Fruit fly (Drosophila melanogaster): ENCODE data around the gene Stat92E.

Gene Stat92E

dm6 chr3R:20565546-20565948 is 13.4 kb upstream of the Stat92E start:
- peak; percentile 2 for TF ChIP-seq Sox14 (GFP tag; optimal IDR thresholded peaks at IDR 0.05)
- TF ChIP-seq CG31627 (GFP tag; optimal IDR thresholded peaks at IDR 0.05) = no peak
- peak; percentile 27 for TF ChIP-seq dsx (GFP tag; optimal IDR thresholded peaks at IDR 0.05; ENCODE audit: poor library complexity, severe bottlenecking)
- no peak for TF ChIP-seq fd59A (GFP tag; optimal IDR thresholded peaks at IDR 0.05)
- peak; percentile 29 for TF ChIP-seq Eip93F (GFP tag; optimal IDR thresholded peaks at IDR 0.05)
- peak; percentile 20 for TF ChIP-seq CG6276 (GFP tag; optimal IDR thresholded peaks at IDR 0.05)
- no peak for TF ChIP-seq CG34406 (GFP tag; optimal IDR thresholded peaks at IDR 0.05)
- TF ChIP-seq lz (GFP tag; optimal IDR thresholded peaks at IDR 0.05) = no peak
- no peak for TF ChIP-seq CG7368 (GFP tag; optimal IDR thresholded peaks at IDR 0.05)
- TF ChIP-seq Ets96B (tag; optimal IDR thresholded peaks at IDR 0.05) = no peak
- TF ChIP-seq CG32006 (GFP tag; optimal IDR thresholded peaks at IDR 0.05) = peak; percentile 2
- peak; percentile 54 for TF ChIP-seq CG9139 (GFP tag; optimal IDR thresholded peaks at IDR 0.05)
- TF ChIP-seq fd85E (GFP tag; optimal IDR thresholded peaks at IDR 0.05) = no peak
- TF ChIP-seq svp (GFP tag) = peak; percentile 89
- TF ChIP-seq Hr38 (GFP tag; optimal IDR thresholded peaks at IDR 0.05) = no peak
- TF ChIP-seq fkh (GFP tag; optimal IDR thresholded peaks at IDR 0.05) = no peak
- peak; percentile 73 for TF ChIP-seq Eip78C (GFP tag)
- peak; percentile 81 for TF ChIP-seq CG6854 (GFP tag; optimal IDR thresholded peaks at IDR 0.05)
- peak; percentile 47; the same call in 1 of the 3 replicates for TF ChIP-seq CG6163 (GFP tag; IDR thresholded peaks at IDR 0.05)
- peak; percentile 39 for TF ChIP-seq Eip75B (GFP tag; optimal IDR thresholded peaks at IDR 0.05)
- TF ChIP-seq CG1621 (tag; optimal IDR thresholded peaks at IDR 0.05) = peak; percentile 47
- no peak for TF ChIP-seq CG4318 (GFP tag; optimal IDR thresholded peaks at IDR 0.05)
- TF ChIP-seq achi (GFP tag; optimal IDR thresholded peaks at IDR 0.05) = no peak
- peak; percentile 44; the same call in 1 of the 3 replicates for TF ChIP-seq CG8119 (GFP tag; IDR thresholded peaks at IDR 0.05)
- TF ChIP-seq Sox102F (GFP tag; optimal IDR thresholded peaks at IDR 0.05) = peak; percentile 37
- peak; percentile 49 for TF ChIP-seq vri (GFP tag; optimal IDR thresholded peaks at IDR 0.05)
- TF ChIP-seq Blimp-1 (GFP tag; optimal IDR thresholded peaks at IDR 0.05) = peak; percentile 97
- TF ChIP-seq ss (GFP tag; optimal IDR thresholded peaks at IDR 0.05) = peak; percentile 49 to 51
- no peak for TF ChIP-seq CG10669 (GFP tag; optimal IDR thresholded peaks at IDR 0.05)
- TF ChIP-seq CG16779 (tag; optimal IDR thresholded peaks at IDR 0.05) = peak; percentile 35
- TF ChIP-seq CG11294 (GFP tag; IDR thresholded peaks at IDR 0.05) = no peak
- no peak for TF ChIP-seq Hr39 (GFP tag; optimal IDR thresholded peaks at IDR 0.05)

- TF ChIP-seq CG3919 (GFP tag; optimal IDR thresholded peaks at IDR 0.05) = no peak
- peak; percentile 1 for TF ChIP-seq CG6276 (GFP tag; optimal IDR thresholded peaks at IDR 0.05)
- no peak for TF ChIP-seq achi (GFP tag; optimal IDR thresholded peaks at IDR 0.05)
- no peak for TF ChIP-seq svp (GFP tag)
- peak; percentile 33 for TF ChIP-seq dsx (GFP tag; optimal IDR thresholded peaks at IDR 0.05; ENCODE audit: poor library complexity, severe bottlenecking)
- TF ChIP-seq Eip78C (GFP tag) = peak; percentile 68
- peak; percentile 87 for TF ChIP-seq Blimp-1 (GFP tag; optimal IDR thresholded peaks at IDR 0.05)
- TF ChIP-seq ss (GFP tag; optimal IDR thresholded peaks at IDR 0.05) = peak; percentile 57 to 59
- TF ChIP-seq CG4318 (GFP tag; optimal IDR thresholded peaks at IDR 0.05) = no peak
- peak; percentile 64 for TF ChIP-seq vri (GFP tag; optimal IDR thresholded peaks at IDR 0.05)
- TF ChIP-seq CG6808 (GFP tag; optimal IDR thresholded peaks at IDR 0.05) = peak; percentile 42
- no peak for TF ChIP-seq Sox15 (GFP tag; optimal IDR thresholded peaks at IDR 0.05)
- TF ChIP-seq net (GFP tag; optimal IDR thresholded peaks at IDR 0.05) = peak; percentile 30
- TF ChIP-seq Eip93F (GFP tag; optimal IDR thresholded peaks at IDR 0.05) = no peak
- TF ChIP-seq fkh (GFP tag; optimal IDR thresholded peaks at IDR 0.05) = peak; percentile 15
Observed at dm6 chr3R:20563830-20564421, 11.8 kb upstream of the Stat92E start, which contains the start of gene CG10877. Gene CG10877, minus strand, starts transcription at chr3R:20564067.

- peak; percentile 16 for TF ChIP-seq cyc (GFP tag; optimal IDR thresholded peaks at IDR 0.05)
- peak; percentile 23; the same call in 1 of the 3 replicates for TF ChIP-seq CG6163 (GFP tag; IDR thresholded peaks at IDR 0.05)
- TF ChIP-seq dsx (GFP tag; optimal IDR thresholded peaks at IDR 0.05; ENCODE audit: poor library complexity, severe bottlenecking) = no peak
- peak; percentile 72 for TF ChIP-seq fkh (GFP tag; optimal IDR thresholded peaks at IDR 0.05)
Observed at dm6 chr3R:20560668-20561226, 8.6 kb upstream of the Stat92E start, which contains the start of gene CG5191. Gene CG5191, plus strand, starts transcription at chr3R:20560865.

Data from whole organism, prepupa.